Fruit fly (Drosophila melanogaster) whole organism, embryonic: ENCODE data around the gene mRpS31.
A peak's percentile ranks its signal among the peaks of the same experiment; 100 is the strongest.

ENCODE experiments used
- Atf-2 ChIP-seq: fragments of 200-800 bp; sonication (Bioruptor generic); optimal IDR thresholded peaks from 2 replicates; lab custom pipeline; 2016; ENCODE audit warnings: missing biosample characterization, missing genetic modification characterization
- CG12236 ChIP-seq: fragments of 200-800 bp; sonication (Bioruptor generic); optimal IDR thresholded peaks from 2 replicates; lab custom pipeline; 2016; ENCODE audit warnings: missing biosample characterization, missing genetic modification characterization
- CG12299 ChIP-seq: fragments of 200-800 bp; sonication (Bioruptor generic); optimal IDR thresholded peaks from 2 replicates; lab custom pipeline; 2018; ENCODE audit warnings: missing biosample characterization, mild to moderate bottlenecking, missing genetic modification characterization
- CG1233 ChIP-seq: fragments of 200-800 bp; sonication (Bioruptor generic); optimal IDR thresholded peaks from 4 replicates; lab custom pipeline; 2018; ENCODE audit warnings: missing biosample characterization, mild to moderate bottlenecking, missing genetic modification characterization
- CG13296 ChIP-seq: fragments of 200-800 bp; sonication (Bioruptor generic); optimal IDR thresholded peaks from 3 replicates; lab custom pipeline; 2018; ENCODE audit warnings: missing biosample characterization, mild to moderate bottlenecking, missing genetic modification characterization
- CG14860 ChIP-seq: fragments of 200-800 bp; sonication (Bioruptor generic); IDR thresholded peaks from 3 replicates; pipeline ENCODE4 v1.3.6; 2022; ENCODE audit warnings: missing biosample characterization, missing genetic modification characterization; ENCODE audit not compliant: partially characterized antibody
- CG15269 ChIP-seq: fragments of 200-800 bp; sonication (Bioruptor generic); optimal IDR thresholded peaks from 2 replicates; lab custom pipeline; 2018; ENCODE audit warnings: missing biosample characterization, mild to moderate bottlenecking, missing genetic modification characterization, moderate library complexity
- CG16815 ChIP-seq: fragments of 200-800 bp; sonication (Bioruptor generic); optimal IDR thresholded peaks from 3 replicates; lab custom pipeline; 2017; ENCODE audit warnings: missing biosample characterization, mild to moderate bottlenecking, missing genetic modification characterization
- CG18599 ChIP-seq: fragments of 200-800 bp; sonication (Bioruptor generic); optimal IDR thresholded peaks from 3 replicates; lab custom pipeline; 2017; ENCODE audit warnings: missing biosample characterization, missing genetic modification characterization, mild to moderate bottlenecking, moderate library complexity, missing genetic modification reagents
- CG18764 ChIP-seq: fragments of 200-800 bp; sonication (Bioruptor generic); optimal IDR thresholded peaks from 3 replicates; lab custom pipeline; 2016; ENCODE audit warnings: missing biosample characterization, missing genetic modification characterization
- CG2129 ChIP-seq: fragments of 200-800 bp; sonication (Bioruptor generic); IDR thresholded peaks from 2 replicates; pipeline ENCODE4 v1.3.6; 2022; ENCODE audit warnings: missing biosample characterization, missing genetic modification characterization; ENCODE audit not compliant: partially characterized antibody
- CG6175 ChIP-seq: fragments of 200-800 bp; sonication (Bioruptor generic); IDR thresholded peaks from 3 replicates; pipeline ENCODE4 v1.3.6; 2022; ENCODE audit warnings: missing biosample characterization, missing genetic modification characterization
- CG6791 ChIP-seq: fragments of 200-800 bp; sonication (Bioruptor generic); IDR thresholded peaks from 3 replicates; pipeline ENCODE4 v1.3.6; 2022; ENCODE audit warnings: missing biosample characterization, missing genetic modification characterization; ENCODE audit not compliant: partially characterized antibody
- CG6854 ChIP-seq: fragments of 200-800 bp; sonication (Bioruptor generic); optimal IDR thresholded peaks from 3 replicates; lab custom pipeline; 2017; ENCODE audit warnings: missing biosample characterization, mild to moderate bottlenecking, missing genetic modification characterization
- CG7372 ChIP-seq: fragments of 200-800 bp; sonication (Bioruptor generic); IDR thresholded peaks from 2 replicates; pipeline ENCODE4 v1.3.6; 2022; ENCODE audit warnings: missing biosample characterization, missing genetic modification characterization
- CHES-1-like ChIP-seq: fragments of 200-800 bp; sonication (Bioruptor generic); optimal IDR thresholded peaks from 2 replicates; lab custom pipeline; 2016; ENCODE audit warnings: missing biosample characterization, missing genetic modification characterization
- Chrac-16 ChIP-seq: fragments of 200-800 bp; sonication (Bioruptor generic); optimal IDR thresholded peaks from 3 replicates; lab custom pipeline; 2016; ENCODE audit warnings: missing biosample characterization, missing genetic modification characterization
- HLH3B ChIP-seq: fragments of 200-800 bp; sonication (Bioruptor generic); IDR thresholded peaks from 2 replicates; pipeline ENCODE4 v1.3.6; 2022; ENCODE audit warnings: missing biosample characterization, missing genetic modification characterization
- Hsf ChIP-seq: fragments of 200-800 bp; sonication (Bioruptor generic); optimal IDR thresholded peaks from 3 replicates; lab custom pipeline; 2016; ENCODE audit warnings: missing biosample characterization, missing genetic modification characterization
- Lpt ChIP-seq: fragments of >200 bp; optimal IDR thresholded peaks from 2 replicates; lab custom pipeline; 2018; ENCODE audit warnings: missing biosample characterization, missing genetic modification characterization
- NC2α ChIP-seq: fragments of 200-800 bp; sonication (Bioruptor generic); optimal IDR thresholded peaks from 2 replicates; lab custom pipeline; 2016; ENCODE audit warnings: missing biosample characterization, missing genetic modification characterization
- Pdp1 ChIP-seq, 2 experiments: fragments of 200-800 bp; sonication (Bioruptor generic); optimal IDR thresholded peaks; 3 replicates each; lab custom pipeline; 2016; ENCODE audit warnings: missing biosample characterization in 2 of 2, missing genetic modification characterization in 2 of 2, mild to moderate bottlenecking in 1 of 2, moderate library complexity in 1 of 2
- Sry-δ ChIP-seq: fragments of 200-800 bp; sonication (Bioruptor generic); optimal IDR thresholded peaks from 2 replicates; lab custom pipeline; 2016; ENCODE audit warnings: missing biosample characterization, missing genetic modification characterization
- Xrp1 ChIP-seq: fragments of 200-800 bp; sonication (Bioruptor generic); IDR thresholded peaks from 2 replicates; pipeline ENCODE4 v1.3.6; 2022; ENCODE audit warnings: missing biosample characterization, missing genetic modification characterization
- cg ChIP-seq: fragments of 200-800 bp; sonication (Bioruptor generic); optimal IDR thresholded peaks from 3 replicates; lab custom pipeline; 2019; ENCODE audit warnings: missing biosample characterization, mild to moderate bottlenecking, missing genetic modification characterization, moderate library complexity
- dimm ChIP-seq: fragments of 200-800 bp; sonication (Bioruptor generic); IDR thresholded peaks from 2 replicates; pipeline ENCODE4 v1.3.6; 2022; ENCODE audit warnings: missing biosample characterization, missing genetic modification characterization
- ems ChIP-seq: fragments of 200-800 bp; sonication (Bioruptor generic); optimal IDR thresholded peaks from 3 replicates; lab custom pipeline; 2016; ENCODE audit warnings: missing biosample characterization, missing genetic modification characterization
- eve ChIP-seq, 2 experiments: fragments of >200 bp; optimal IDR thresholded peaks; 2 replicates each; lab custom pipeline; 2017; ENCODE audit warnings: missing biosample characterization in 2 of 2, missing genetic modification characterization in 2 of 2
- gcm2 ChIP-seq: fragments of 200-800 bp; sonication (Bioruptor generic); optimal IDR thresholded peaks from 2 replicates; lab custom pipeline; 2016; ENCODE audit warnings: missing biosample characterization, missing genetic modification characterization
- gfzf ChIP-seq: fragments of 200-800 bp; sonication (Bioruptor generic); optimal IDR thresholded peaks from 2 replicates; lab custom pipeline; 2016; ENCODE audit warnings: missing biosample characterization, mild to moderate bottlenecking, missing genetic modification characterization, moderate library complexity
- gsb ChIP-seq: fragments of 200-800 bp; sonication (Bioruptor generic); IDR thresholded peaks from 2 replicates; pipeline ENCODE4 v1.3.6; 2022; ENCODE audit warnings: missing biosample characterization, missing genetic modification characterization
- jing ChIP-seq: fragments of 200-800 bp; sonication (Bioruptor generic); optimal IDR thresholded peaks from 2 replicates; lab custom pipeline; 2018; ENCODE audit warnings: missing biosample characterization, mild to moderate bottlenecking, missing genetic modification characterization
- klu ChIP-seq: fragments of 200-800 bp; sonication (Bioruptor generic); IDR thresholded peaks from 2 replicates; pipeline ENCODE4 v1.3.6; 2022; ENCODE audit warnings: missing biosample characterization, missing genetic modification characterization
- nerfin-1 ChIP-seq: fragments of 200-800 bp; sonication (Bioruptor generic); optimal IDR thresholded peaks from 3 replicates; lab custom pipeline; 2019; ENCODE audit warnings: missing biosample characterization, mild to moderate bottlenecking, missing genetic modification characterization, moderate library complexity
- nmo ChIP-seq: fragments of 200-800 bp; sonication (Bioruptor generic); optimal IDR thresholded peaks from 2 replicates; lab custom pipeline; 2018; ENCODE audit warnings: missing biosample characterization, mild to moderate bottlenecking, missing genetic modification characterization, moderate library complexity
- otp ChIP-seq: fragments of 200-800 bp; sonication (Bioruptor generic); IDR thresholded peaks from 3 replicates; pipeline ENCODE4, ENCODE4 v1.3.6; 2022; ENCODE audit warnings: missing biosample characterization, missing genetic modification characterization
- repo ChIP-seq: fragments of 200-800 bp; sonication (Bioruptor generic); optimal IDR thresholded peaks from 2 replicates; lab custom pipeline; 2016; ENCODE audit warnings: missing biosample characterization, missing genetic modification characterization
- sens ChIP-seq: fragments of 200-800 bp; sonication (Bioruptor generic); peaks from one replicate; lab custom pipeline; 2016; ENCODE audit warnings: missing biosample characterization, missing genetic modification characterization
- sim ChIP-seq: fragments of 200-800 bp; sonication (Bioruptor generic); IDR thresholded peaks from 2 replicates; pipeline ENCODE4 v1.3.6; 2022; ENCODE audit warnings: missing biosample characterization, missing genetic modification characterization
- sisA ChIP-seq: fragments of 200-800 bp; sonication (Bioruptor generic); IDR thresholded peaks from 2 replicates; pipeline ENCODE4 v1.3.6; 2022; ENCODE audit warnings: missing biosample characterization, missing genetic modification characterization
- sug ChIP-seq: fragments of 200-800 bp; optimal IDR thresholded peaks from 2 replicates; lab custom pipeline; 2019; ENCODE audit warnings: missing biosample characterization, mild to moderate bottlenecking, missing genetic modification characterization, moderate library complexity
- tgo ChIP-seq: fragments of 200-800 bp; sonication (Bioruptor generic); IDR thresholded peaks from 3 replicates; pipeline ENCODE4 v1.3.6; 2022; ENCODE audit warnings: missing biosample characterization, missing genetic modification characterization
- tna ChIP-seq: fragments of 200-800 bp; sonication (Bioruptor generic); IDR thresholded peaks from 2 replicates; pipeline ENCODE4 v1.3.6; 2022; ENCODE audit warnings: missing biosample characterization, missing genetic modification characterization; ENCODE audit not compliant: partially characterized antibody
- trem ChIP-seq: fragments of 200-800 bp; optimal IDR thresholded peaks from 3 replicates; lab custom pipeline; 2019; ENCODE audit warnings: missing biosample characterization, mild to moderate bottlenecking, missing genetic modification characterization, moderate library complexity
- unpg ChIP-seq: fragments of 200-800 bp; sonication (Bioruptor generic); optimal IDR thresholded peaks from 3 replicates; lab custom pipeline; 2018; ENCODE audit warnings: missing biosample characterization, mild to moderate bottlenecking, missing genetic modification characterization, moderate library complexity
- wek ChIP-seq: fragments of 200-800 bp; sonication (Bioruptor generic); optimal IDR thresholded peaks from 3 replicates; lab custom pipeline; 2018; ENCODE audit warnings: missing biosample characterization, mild to moderate bottlenecking, missing genetic modification characterization, moderate library complexity

The mRpS31 gene

dm6 chr3L:16025020-16025680 lies 20.2 kb downstream of the mRpS31 start (continued):
- TF ChIP-seq eve (GFP tag; optimal IDR thresholded peaks at IDR 0.05; lab: Kevin White, UChicago) (no peak), gcm2 (no peak), Xrp1 (GFP tag; lab: Robert Waterston, UW) (0 out of 2 replicates have a peak, but pooled peaks have one; percentile 9), CG13296 (GFP tag; lab: Kevin White, UChicago) (no peak), nmo (GFP tag; lab: Kevin White, UChicago) (no peak)

dm6 chr3L:16026065-16026789 lies 21.2 kb downstream of the mRpS31 start:
- TF ChIP-seq CG18599 = peak; percentile 60
- 0 out of 2 replicates have a peak, but pooled peaks have one; percentile 34 for TF ChIP-seq sim (GFP tag; lab: Robert Waterston, UW)
- peak; percentile 47 for TF ChIP-seq nerfin-1 (tag; lab: Kevin White, UChicago)
- TF ChIP-seq CG2129 (GFP tag; lab: Robert Waterston, UW) = no peak
- TF ChIP-seq unpg = peak; percentile 45
- peak; percentile 75 for TF ChIP-seq wek (GFP tag; lab: Kevin White, UChicago)
- TF ChIP-seq sens (GFP tag; lab: Kevin White, UChicago) = peak; percentile 94
- TF ChIP-seq Sry-δ = peak; percentile 12
- TF ChIP-seq CG12236 (GFP tag; lab: Kevin White, UChicago) = peak; percentile 74
- peak; percentile 80 for TF ChIP-seq CHES-1-like (GFP tag; lab: Kevin White, UChicago)
- peak; percentile 68 for TF ChIP-seq CG1233 (GFP tag; lab: Kevin White, UChicago)
- peak; percentile 72 for TF ChIP-seq sug (tag; lab: Kevin White, UChicago)
- TF ChIP-seq CG12299 (tag; lab: Kevin White, UChicago) = peak; percentile 63
- TF ChIP-seq CG7372 (GFP tag; lab: Robert Waterston, UW) = no peak
- peak; percentile 14 for TF ChIP-seq ems (GFP tag; lab: Kevin White, UChicago)
- TF ChIP-seq Pdp1 (GFP tag; optimal IDR thresholded peaks at IDR 0.05; lab: Kevin White, UChicago) = peak; percentile 47 to 77
- no peak for TF ChIP-seq dimm (GFP tag; lab: Robert Waterston, UW)
- peak; percentile 56 for TF ChIP-seq repo
- TF ChIP-seq otp (GFP tag; lab: Robert Waterston, UW) = peak; percentile 80; the same call in 1 of the 3 replicates
- no peak for TF ChIP-seq Lpt (GFP tag; lab: Kevin White, UChicago)
- TF ChIP-seq trem (tag; lab: Kevin White, UChicago) = peak; percentile 8
- 0 out of 2 replicates have a peak, but pooled peaks have one; percentile 22 for TF ChIP-seq klu (GFP tag; lab: Robert Waterston, UW)
- peak; percentile 74 for TF ChIP-seq NC2α
- TF ChIP-seq tgo (GFP tag; lab: Robert Waterston, UW) = peak; percentile 41; the same call in 1 of the 3 replicates
- no peak for TF ChIP-seq Chrac-16 (GFP tag; lab: Kevin White, UChicago)
- peak; percentile 72 for TF ChIP-seq CG6854
- TF ChIP-seq Hsf = peak; percentile 48
- peak; percentile 58 for TF ChIP-seq CG18764
- TF ChIP-seq jing (GFP tag; lab: Kevin White, UChicago) = no peak
- peak; percentile 85 for TF ChIP-seq Xrp1 (GFP tag; lab: Robert Waterston, UW)
- peak; percentile 42 for TF ChIP-seq Atf-2 (GFP tag; lab: Kevin White, UChicago)
- no peak for TF ChIP-seq CG14860
- TF ChIP-seq HLH3B = peak; percentile 65; the same call in 1 of the 2 replicates
- peak; percentile 89 for TF ChIP-seq CG6175 (GFP tag; lab: Robert Waterston, UW)
- no peak for TF ChIP-seq CG6791 (GFP tag; lab: Robert Waterston, UW)
- peak; percentile 15 for TF ChIP-seq cg (GFP tag; lab: Kevin White, UChicago)
- no peak for TF ChIP-seq tna (GFP tag; lab: Robert Waterston, UW)
- no peak for TF ChIP-seq gfzf
- no peak for TF ChIP-seq CG16815 (GFP tag; lab: Kevin White, UChicago)
- peak; percentile 33; the same call in 1 of the 2 replicates for TF ChIP-seq sisA (GFP tag; lab: Robert Waterston, UW)
- TF ChIP-seq gsb (GFP tag; lab: Robert Waterston, UW) = 0 out of 2 replicates have a peak, but pooled peaks have one; percentile 29
- peak; percentile 5 for TF ChIP-seq CG15269 (tag; lab: Kevin White, UChicago)
